Fruit fly (Drosophila melanogaster) whole organism, prepupa: ENCODE measurements around the gene RhoGAP15B.

Experiments used
- CG15336 ChIP-seq: fragments of 200-800 bp; sonication (Bioruptor generic); IDR thresholded peaks from 2 replicates; pipeline ENCODE4 v1.3.6; 2022; ENCODE audit warnings: missing biosample characterization, missing genetic modification characterization
- CG1621 ChIP-seq: fragments of 200-800 bp; sonication (Bioruptor generic); optimal IDR thresholded peaks from 3 replicates; lab custom pipeline; 2018; ENCODE audit warnings: missing biosample characterization, mild to moderate bottlenecking, missing genetic modification characterization
- CG16779 ChIP-seq: fragments of 200-800 bp; sonication (Bioruptor generic); optimal IDR thresholded peaks from 3 replicates; lab custom pipeline; 2017; ENCODE audit warnings: missing biosample characterization, mild to moderate bottlenecking, missing genetic modification characterization
- CG32006 ChIP-seq: fragments of 200-800 bp; sonication (Bioruptor generic); optimal IDR thresholded peaks from 3 replicates; lab custom pipeline; 2017; ENCODE audit warnings: missing biosample characterization, mild to moderate bottlenecking, missing genetic modification characterization
- CG34406 ChIP-seq: fragments of 200-800 bp; sonication (Bioruptor generic); optimal IDR thresholded peaks from 3 replicates; lab custom pipeline; 2016; ENCODE audit warnings: missing biosample characterization, missing genetic modification characterization
- CG3919 ChIP-seq: fragments of 200-800 bp; sonication (Bioruptor generic); optimal IDR thresholded peaks from 3 replicates; lab custom pipeline; 2016; ENCODE audit warnings: missing biosample characterization, missing genetic modification characterization
- CG4318 ChIP-seq: fragments of 200-800 bp; sonication (Bioruptor generic); optimal IDR thresholded peaks from 3 replicates; lab custom pipeline; 2017; ENCODE audit warnings: missing biosample characterization, mild to moderate bottlenecking, missing genetic modification characterization
- CG6792 ChIP-seq: fragments of 200-800 bp; sonication (Bioruptor generic); optimal IDR thresholded peaks from 3 replicates; lab custom pipeline; 2016; ENCODE audit warnings: missing biosample characterization, missing genetic modification characterization
- CG6808 ChIP-seq: fragments of 200-800 bp; sonication (Bioruptor generic); optimal IDR thresholded peaks from 3 replicates; lab custom pipeline; 2017; ENCODE audit warnings: missing biosample characterization, missing genetic modification characterization, mild to moderate bottlenecking, moderate library complexity, missing genetic modification reagents
- CG6854 ChIP-seq: fragments of 200-800 bp; sonication (Bioruptor generic); optimal IDR thresholded peaks from 2 replicates; lab custom pipeline; 2017; ENCODE audit warnings: missing biosample characterization, mild to moderate bottlenecking, missing genetic modification characterization
- CG9139 ChIP-seq: fragments of 200-800 bp; sonication (Bioruptor generic); optimal IDR thresholded peaks from 3 replicates; lab custom pipeline; 2017; ENCODE audit warnings: missing biosample characterization, mild to moderate bottlenecking, missing genetic modification characterization
- Eip75B ChIP-seq: fragments of 200-800 bp; sonication (Bioruptor generic); optimal IDR thresholded peaks from 3 replicates; lab custom pipeline; 2016; ENCODE audit warnings: missing biosample characterization, missing genetic modification characterization
- Eip78C ChIP-seq: fragments of 200-800 bp; sonication (Bioruptor generic); peaks from one replicate; lab custom pipeline; 2016; ENCODE audit warnings: missing biosample characterization, missing genetic modification characterization
- Ets21C ChIP-seq: fragments of 200-800 bp; sonication (Bioruptor generic); optimal IDR thresholded peaks from 3 replicates; lab custom pipeline; 2016; ENCODE audit warnings: missing biosample characterization, missing genetic modification characterization
- Ets96B ChIP-seq: fragments of 200-800 bp; optimal IDR thresholded peaks from 2 replicates; lab custom pipeline; 2019; ENCODE audit warnings: missing biosample characterization, mild to moderate bottlenecking, missing genetic modification characterization, moderate library complexity
- Gug ChIP-seq: fragments of 200-800 bp; sonication (Bioruptor generic); IDR thresholded peaks from 2 replicates; pipeline ENCODE4 v1.3.6; 2022; ENCODE audit warnings: missing biosample characterization, missing genetic modification characterization
- Hr38 ChIP-seq: sonication (Bioruptor generic); optimal IDR thresholded peaks from 2 replicates; lab custom pipeline; 2016; ENCODE audit warnings: missing biosample characterization, missing genetic modification characterization
- Hr4 ChIP-seq: fragments of 200-800 bp; sonication (Bioruptor generic); optimal IDR thresholded peaks from 3 replicates; lab custom pipeline; 2016; ENCODE audit warnings: missing biosample characterization, missing genetic modification characterization
- Lpt ChIP-seq: fragments of 200-800 bp; sonication (Bioruptor generic); optimal IDR thresholded peaks from 3 replicates; lab custom pipeline; 2016; ENCODE audit warnings: missing biosample characterization, missing genetic modification characterization
- Met ChIP-seq: fragments of 200-800 bp; sonication (Bioruptor generic); optimal IDR thresholded peaks from 3 replicates; lab custom pipeline; 2016; ENCODE audit warnings: missing biosample characterization, missing genetic modification characterization
- OdsH ChIP-seq: fragments of 200-800 bp; sonication (Bioruptor generic); optimal IDR thresholded peaks from 3 replicates; lab custom pipeline; 2016; ENCODE audit warnings: missing biosample characterization, missing genetic modification characterization
- Smox ChIP-seq: fragments of 200-800 bp; sonication (Bioruptor generic); optimal IDR thresholded peaks from 3 replicates; lab custom pipeline; 2016; ENCODE audit warnings: missing biosample characterization, missing genetic modification characterization
- Sox102F ChIP-seq: fragments of 200-800 bp; sonication (Bioruptor generic); optimal IDR thresholded peaks from 2 replicates; lab custom pipeline; 2016; ENCODE audit warnings: missing biosample characterization, mild to moderate bottlenecking, missing genetic modification characterization
- acj6 ChIP-seq: fragments of 200-800 bp; sonication (Bioruptor generic); optimal IDR thresholded peaks from 3 replicates; lab custom pipeline; 2016; ENCODE audit warnings: missing biosample characterization, missing genetic modification characterization
- cyc ChIP-seq: fragments of 200-800 bp; sonication (Bioruptor generic); optimal IDR thresholded peaks from 3 replicates; lab custom pipeline; 2016; ENCODE audit warnings: missing biosample characterization, missing genetic modification characterization
- dsx ChIP-seq: fragments of 200-800 bp; optimal IDR thresholded peaks from 3 replicates; lab custom pipeline; 2019; ENCODE audit warnings: missing biosample characterization, mild to moderate bottlenecking, missing genetic modification characterization, moderate library complexity; ENCODE audit not compliant: poor library complexity, severe bottlenecking
- eg ChIP-seq: fragments of 200-800 bp; sonication (Bioruptor generic); IDR thresholded peaks from 3 replicates; pipeline ENCODE4 v1.3.6; 2022; ENCODE audit warnings: missing biosample characterization, missing genetic modification characterization
- esn ChIP-seq: fragments of 200-800 bp; sonication (Bioruptor generic); optimal IDR thresholded peaks from 2 replicates; lab custom pipeline; 2016; ENCODE audit warnings: missing biosample characterization, mild to moderate bottlenecking, missing genetic modification characterization, moderate library complexity
- fd59A ChIP-seq: fragments of 200-800 bp; sonication (Bioruptor generic); optimal IDR thresholded peaks from 2 replicates; lab custom pipeline; 2017; ENCODE audit warnings: missing biosample characterization, mild to moderate bottlenecking, missing genetic modification characterization, missing genetic modification reagents
- lz ChIP-seq: fragments of 200-800 bp; sonication (Bioruptor generic); optimal IDR thresholded peaks from 3 replicates; lab custom pipeline; 2016; ENCODE audit warnings: missing biosample characterization, missing genetic modification characterization
- salr ChIP-seq, 2 experiments: fragments of 200-800 bp; sonication (Bioruptor generic); optimal IDR thresholded peaks; 3 replicates each; lab custom pipeline; 2016 to 2018; ENCODE audit warnings: missing biosample characterization in 2 of 2, missing genetic modification characterization in 2 of 2, mild to moderate bottlenecking in 1 of 2
- spab ChIP-seq: fragments of 200-800 bp; sonication (Bioruptor generic); optimal IDR thresholded peaks from 2 replicates; lab custom pipeline; 2017; ENCODE audit warnings: missing biosample characterization, mild to moderate bottlenecking, missing genetic modification characterization, missing genetic modification reagents
- svp ChIP-seq: fragments of 200-800 bp; sonication (Bioruptor generic); peaks from one replicate; lab custom pipeline; 2016; ENCODE audit warnings: missing biosample characterization, missing genetic modification characterization
- vri ChIP-seq: fragments of 200-800 bp; sonication (Bioruptor generic); optimal IDR thresholded peaks from 3 replicates; lab custom pipeline; 2016; ENCODE audit warnings: missing biosample characterization, mild to moderate bottlenecking, missing genetic modification characterization

RhoGAP15B gene

DNA sequence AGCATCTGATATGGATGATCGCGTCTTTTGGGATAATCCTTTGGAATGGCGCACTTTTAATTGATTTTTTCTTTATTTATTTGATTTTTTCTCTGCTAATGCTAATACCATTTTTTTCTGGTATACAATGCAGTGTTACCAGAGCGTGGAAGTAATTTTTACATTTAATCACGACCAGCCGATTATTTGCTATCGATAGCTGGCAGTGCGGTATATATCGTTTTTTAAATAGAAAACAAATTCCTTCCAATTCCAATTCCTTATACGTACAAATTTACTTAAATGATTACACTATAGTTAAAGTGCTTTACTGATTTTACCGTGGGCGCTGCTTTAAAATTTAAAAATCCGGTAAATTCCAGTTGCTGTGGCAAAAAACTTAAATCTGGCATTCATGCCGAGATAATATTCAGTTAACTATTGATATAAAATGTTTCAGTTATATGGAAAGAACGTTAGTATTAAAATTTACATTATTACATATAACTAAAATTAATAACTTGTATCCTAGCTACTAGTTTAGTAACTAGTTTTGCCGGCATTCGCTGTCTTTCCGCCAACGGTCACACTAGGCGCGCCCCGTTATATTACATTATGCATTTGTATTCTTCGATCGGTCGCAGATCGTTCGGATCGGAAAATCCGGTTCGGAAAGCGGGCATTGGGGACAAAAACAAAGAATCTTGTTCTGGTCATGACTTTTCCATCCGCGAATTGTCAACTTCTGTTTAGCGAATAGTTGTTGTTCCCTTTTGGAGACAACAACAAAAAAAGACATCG is at the start of gene RhoGAP15B, which contains the start of gene CG13001:
RhoGAP15B (plus strand) TSS at position 556 of the 780 bp plus-strand sequence.
CG13001 (minus strand) TSS at position 137 of the 780 bp plus-strand sequence.
- TF ChIP-seq CG3919 (GFP tag; lab: Kevin White, UChicago) (peak; percentile 22), Eip78C (GFP tag; lab: Kevin White, UChicago) (peak; percentile 29), eg (GFP tag; lab: Robert Waterston, UW) (0 out of 3 replicates have a peak, but pooled peaks have one; percentile 18), CG6854 (GFP tag; lab: Kevin White, UChicago) (peak; percentile 58), CG16779 (no peak), Eip75B (GFP tag; lab: Kevin White, UChicago) (peak; percentile 23), vri (peak; percentile 38), Ets96B (tag; lab: Kevin White, UChicago) (peak; percentile 2), Sox102F (GFP tag; lab: Kevin White, UChicago) (peak; percentile 41), CG9139 (GFP tag; lab: Kevin White, UChicago) (peak; percentile 37), Smox (GFP tag; lab: Kevin White, UChicago) (no peak)
- TF ChIP-seq, all 60 proteins: peak for 9

DNA sequence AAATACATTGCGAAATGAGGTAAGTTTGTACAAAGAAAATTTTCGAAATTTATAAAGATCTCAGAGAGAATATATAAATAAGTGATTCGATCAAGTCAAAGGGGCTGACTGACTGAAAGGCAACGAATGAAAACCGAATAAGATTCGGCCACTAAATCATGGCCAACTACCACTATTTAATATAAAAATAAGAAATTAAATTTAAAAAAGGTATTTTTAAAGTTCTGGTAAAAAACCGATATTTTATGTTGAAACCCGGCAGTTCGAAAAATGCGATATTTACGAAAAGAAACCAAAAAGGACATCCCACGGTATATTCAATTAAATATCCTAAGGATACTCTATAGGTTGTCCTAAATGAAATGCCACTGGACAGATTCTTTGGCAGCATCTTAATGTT is 46.0 kb upstream of the RhoGAP15B start, which contains the start of gene CG33252:
CG33252 (minus strand) TSS at position 101 of the 400 bp plus-strand sequence.
- TF ChIP-seq CG9139 (GFP tag; lab: Kevin White, UChicago) (no peak), dsx (GFP tag; lab: Kevin White, UChicago) (no peak), CG15336 (no peak), lz (GFP tag; lab: Kevin White, UChicago) (no peak), cyc (GFP tag; lab: Kevin White, UChicago) (no peak), CG34406 (no peak), CG32006 (GFP tag; lab: Kevin White, UChicago) (no peak), spab (no peak), Eip78C (GFP tag; lab: Kevin White, UChicago) (no peak), CG4318 (GFP tag; lab: Kevin White, UChicago) (no peak), Sox102F (GFP tag; lab: Kevin White, UChicago) (no peak), fd59A (GFP tag; lab: Kevin White, UChicago) (no peak), Lpt (GFP tag; lab: Kevin White, UChicago) (no peak), Hr4 (no peak), salr (GFP tag; optimal IDR thresholded peaks at IDR 0.05; lab: Kevin White, UChicago) (no peak), Gug (GFP tag; lab: Robert Waterston, UW) (no peak), esn (GFP tag; lab: Kevin White, UChicago) (no peak), Ets21C (GFP tag; lab: Kevin White, UChicago) (no peak)

DNA sequence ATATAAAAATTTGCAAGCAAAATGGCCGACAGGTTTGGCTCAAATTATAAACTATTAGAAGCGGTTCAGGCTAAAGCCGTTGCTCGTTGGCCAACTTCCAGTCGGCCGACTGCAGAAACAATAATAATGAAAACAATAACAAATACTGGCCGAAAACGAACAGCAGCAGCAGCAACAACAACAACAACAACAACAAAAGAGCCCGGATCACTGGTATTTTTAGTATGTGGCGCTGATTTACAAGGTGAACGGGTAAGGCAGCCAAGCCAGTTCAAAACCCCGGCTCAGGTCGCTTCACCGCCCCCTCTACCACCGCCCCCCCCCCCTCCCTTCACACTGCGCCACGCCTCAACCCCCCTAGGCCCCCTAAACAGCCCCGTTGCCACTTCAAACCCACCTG is 42.8 kb upstream of the RhoGAP15B start:
- TF ChIP-seq CG16779 (no peak), Met (GFP tag; lab: Kevin White, UChicago) (no peak), CG6792 (GFP tag; lab: Kevin White, UChicago) (no peak), OdsH (GFP tag; lab: Kevin White, UChicago) (no peak), CG1621 (no peak), acj6 (GFP tag; lab: Kevin White, UChicago) (no peak), CG6808 (no peak), Hr38 (GFP tag; lab: Kevin White, UChicago) (no peak)

DNA sequence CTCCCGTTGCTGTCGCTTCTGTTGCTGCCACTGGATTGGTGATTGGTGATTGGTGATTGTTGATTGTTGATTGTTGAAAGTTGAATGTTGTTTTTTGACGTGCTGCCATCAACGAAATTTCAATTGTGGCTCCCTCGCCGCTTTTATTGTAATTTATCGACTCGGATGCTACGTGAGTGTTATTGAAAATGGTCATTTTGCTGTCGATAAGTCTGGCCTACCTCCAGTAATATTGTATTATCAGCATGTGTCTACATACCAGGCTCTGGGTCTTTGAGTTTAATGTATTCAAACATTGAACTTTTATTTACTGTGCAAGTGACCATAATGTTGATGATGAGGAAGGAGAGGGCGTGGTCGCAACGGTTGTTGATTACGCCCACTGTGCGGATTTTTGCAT is 40.7 kb upstream of the RhoGAP15B start:
- no peak for TF ChIP-seq salr (GFP tag; optimal IDR thresholded peaks at IDR 0.05; lab: Kevin White, UChicago)
- peak; percentile 59 for TF ChIP-seq svp (GFP tag; lab: Kevin White, UChicago)
- TF ChIP-seq, all 60 proteins: peak for 1
